ENCODE assay signal across 3 worm cellular contexts in the genomic region with DNA sequence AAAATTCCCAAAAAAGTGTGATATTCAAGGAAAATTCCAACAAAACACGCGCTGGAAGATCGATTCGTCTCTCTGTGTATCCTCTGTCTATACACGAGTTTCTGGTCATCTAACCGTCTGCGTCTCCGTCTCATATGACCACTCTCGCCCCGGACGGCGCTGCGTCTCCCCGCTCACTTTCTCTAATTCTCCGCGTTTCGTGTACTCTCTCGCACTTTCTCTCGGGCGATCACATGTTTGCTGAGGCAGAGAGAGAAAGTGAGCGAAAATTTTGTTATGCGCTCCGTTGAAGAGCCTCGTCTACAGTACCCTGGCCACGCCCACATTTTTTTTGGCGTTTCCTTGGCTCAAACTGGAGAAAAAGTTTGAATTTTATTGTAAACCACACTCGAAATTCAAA.
TF ChIP-seq lines count a peak whose summit lies in the region.

No protein-coding gene starts in this region.

TF ChIP-seq in whole organism, L1 larva, 84 proteins besides CTCF, POLR2A, EP300 and RAD21 (continued from another document and continues in another):
- TF ChIP-seq Y116A8C.19 (tag; optimal IDR thresholded peaks at IDR 0.05; lab: Kevin White, UChicago; ENCODE audit: borderline replicate concordance) (no peak), fkh-10 (GFP tag; optimal IDR thresholded peaks at IDR 0.05; lab: Kevin White, UChicago) (peak; percentile 90), nhr-76 (tag; optimal IDR thresholded peaks at IDR 0.05; lab: Kevin White, UChicago) (no peak), zip-4 (GFP tag; optimal IDR thresholded peaks at IDR 0.05; lab: Kevin White, UChicago) (peak; percentile 74), snu-23 (GFP tag; optimal IDR thresholded peaks at IDR 0.05; lab: Kevin White, UChicago) (peak; percentile 97), sox-4 (tag; optimal IDR thresholded peaks at IDR 0.05; lab: Kevin White, UChicago) (peak; percentile 78), lsy-2 (tag; optimal IDR thresholded peaks at IDR 0.05; lab: Kevin White, UChicago) (peak; percentile 95), ceh-90 (tag; optimal IDR thresholded peaks at IDR 0.05; lab: Kevin White, UChicago) (no peak), elt-3 (tag; optimal IDR thresholded peaks at IDR 0.05; lab: Kevin White, UChicago) (peak in 2 of 6 experiments; percentile 48 to 57), ztf-11 (tag; optimal IDR thresholded peaks at IDR 0.05; lab: Kevin White, UChicago) (peak in 1 of 2 experiments; percentile 83), irx-1 (tag; optimal IDR thresholded peaks at IDR 0.05; lab: Kevin White, UChicago) (peak; percentile 86), egl-27 (tag; optimal IDR thresholded peaks at IDR 0.05; lab: Kevin White, UChicago) (peak in 1 of 2 experiments; percentile 55), mep-1 (tag; optimal IDR thresholded peaks at IDR 0.05; lab: Kevin White, UChicago) (peak; percentile 89), mab-9 (GFP tag; IDR thresholded peaks at IDR 0.05; lab: Robert Waterston, UW) (peak; percentile 92), lin-13 (GFP tag; optimal IDR thresholded peaks at IDR 0.05; lab: Kevin White, UChicago) (peak; percentile 92), tbx-2 (tag; optimal IDR thresholded peaks at IDR 0.05; lab: Kevin White, UChicago) (peak; percentile 95), nhr-20 (tag; optimal IDR thresholded peaks at IDR 0.05; lab: Kevin White, UChicago) (peak; percentile 95), dpl-1 (GFP tag; optimal IDR thresholded peaks at IDR 0.05; lab: Kevin White, UChicago) (peak; percentile 81 to 83 (median 82)), isw-1 (GFP tag; IDR thresholded peaks at IDR 0.05; lab: Robert Waterston, UW) (peak; percentile 90), nhr-19 (GFP tag; conservative IDR thresholded peaks at IDR 0.05; lab: Robert Waterston, UW) (peak; percentile 95), lin-15B (tag; optimal IDR thresholded peaks at IDR 0.05; lab: Kevin White, UChicago) (peak; percentile 67), ceh-88 (GFP tag; IDR thresholded peaks at IDR 0.05; lab: Robert Waterston, UW) (peak; percentile 84), nhr-84 (tag; optimal IDR thresholded peaks at IDR 0.05; lab: Kevin White, UChicago) (no peak), ztf-4 (tag; optimal IDR thresholded peaks at IDR 0.05; lab: Kevin White, UChicago) (peak; percentile 82), C34B4.2 (tag; optimal IDR thresholded peaks at IDR 0.05; lab: Kevin White, UChicago) (no peak), grh-1 (GFP tag; IDR thresholded peaks at IDR 0.05; lab: Robert Waterston, UW) (peak; percentile 92), pax-3 (tag; optimal IDR thresholded peaks at IDR 0.05; lab: Kevin White, UChicago) (peak; percentile 74), nhr-77 (tag; optimal IDR thresholded peaks at IDR 0.05; lab: Kevin White, UChicago) (peak; percentile 78), lin-39 (tag; optimal IDR thresholded peaks at IDR 0.05; lab: Kevin White, UChicago) (peak; percentile 80), ceh-82 (tag; optimal IDR thresholded peaks at IDR 0.05; lab: Kevin White, UChicago) (peak; percentile 49 to 92 (median 82)), C04F5.9 (tag; optimal IDR thresholded peaks at IDR 0.05; lab: Kevin White, UChicago) (peak; percentile 66), swsn-7 (tag; optimal IDR thresholded peaks at IDR 0.05; lab: Kevin White, UChicago) (peak; percentile 96), lin-14 (GFP tag; optimal IDR thresholded peaks at IDR 0.05; lab: Kevin White, UChicago) (peak; percentile 98), unc-62 (GFP tag; optimal IDR thresholded peaks at IDR 0.05; lab: Kevin White, UChicago) (no peak), nhr-28 (tag; optimal IDR thresholded peaks at IDR 0.05; lab: Kevin White, UChicago) (no peak), unc-86 (tag; optimal IDR thresholded peaks at IDR 0.05; lab: Kevin White, UChicago) (peak; percentile 97), ces-1 (GFP tag; optimal IDR thresholded peaks at IDR 0.05; lab: Kevin White, UChicago) (no peak), dsc-1 (tag; optimal IDR thresholded peaks at IDR 0.05; lab: Kevin White, UChicago) (peak; percentile 90), lir-3 (tag; optimal IDR thresholded peaks at IDR 0.05; lab: Kevin White, UChicago; ENCODE audit: poor library complexity) (no peak), C16A3.4 (tag; optimal IDR thresholded peaks at IDR 0.05; lab: Kevin White, UChicago) (peak; percentile 65), elt-2 (tag; optimal IDR thresholded peaks at IDR 0.05; lab: Kevin White, UChicago) (peak; percentile 86)

TF ChIP-seq in whole organism, L3 larva, 47 proteins besides CTCF, POLR2A, EP300 and RAD21 (continued from another document):
- TF ChIP-seq lsy-12 (tag; optimal IDR thresholded peaks at IDR 0.05; lab: Kevin White, UChicago) (peak; percentile 89), fkh-10 (GFP tag; optimal IDR thresholded peaks at IDR 0.05; lab: Kevin White, UChicago) (peak; percentile 64), skn-1 (tag; optimal IDR thresholded peaks at IDR 0.05; lab: Kevin White, UChicago) (peak; percentile 60), ceh-28 (tag; optimal IDR thresholded peaks at IDR 0.05; lab: Kevin White, UChicago) (peak; percentile 89), mml-1 (tag; optimal IDR thresholded peaks at IDR 0.05; lab: Kevin White, UChicago) (no peak), ceh-9 (tag; optimal IDR thresholded peaks at IDR 0.05; lab: Kevin White, UChicago) (no peak), tbx-2 (tag; optimal IDR thresholded peaks at IDR 0.05; lab: Kevin White, UChicago) (peak; percentile 72), snpc-4 (tag; optimal IDR thresholded peaks at IDR 0.05; lab: Kevin White, UChicago) (peak; percentile 16), unc-39 (tag; optimal IDR thresholded peaks at IDR 0.05; lab: Kevin White, UChicago) (no peak), ama-1 (optimal IDR thresholded peaks at IDR 0.05; lab: Kevin White, UChicago) (no peak), ceh-16 (tag; optimal IDR thresholded peaks at IDR 0.05; lab: Kevin White, UChicago) (no peak), nfya-1 (tag; optimal IDR thresholded peaks at IDR 0.05; lab: Kevin White, UChicago; ENCODE audit: insufficient read depth) (peak; percentile 98), nhr-77 (tag; optimal IDR thresholded peaks at IDR 0.05; lab: Kevin White, UChicago) (no peak), ceh-82 (tag; optimal IDR thresholded peaks at IDR 0.05; lab: Kevin White, UChicago) (peak; percentile 37)

TF ChIP-seq in whole organism, young adult, 124 proteins besides CTCF, POLR2A, EP300 and RAD21 (continued from another document):
- peak; percentile 18; the same call in 1 of the 2 replicates for TF ChIP-seq madf-6 (GFP tag; IDR thresholded peaks at IDR 0.05; lab: Robert Waterston, UW)
- peak; percentile 83 for TF ChIP-seq let-526 (GFP tag; IDR thresholded peaks at IDR 0.05; lab: Robert Waterston, UW)
- peak; percentile 66 for TF ChIP-seq C06A6.2 (GFP tag; conservative IDR thresholded peaks at IDR 0.05; lab: Robert Waterston, UW)
- TF ChIP-seq K12H6.12 (tag; optimal IDR thresholded peaks at IDR 0.05; lab: Kevin White, UChicago): peak; percentile 86
- no peak for TF ChIP-seq F49E8.2 (tag; optimal IDR thresholded peaks at IDR 0.05; lab: Kevin White, UChicago; ENCODE audit: insufficient read depth)
- peak; percentile 63; the same call in 1 of the 2 replicates for TF ChIP-seq lin-26 (GFP tag; IDR thresholded peaks at IDR 0.05; lab: Robert Waterston, UW)
- TF ChIP-seq hsf-1 (GFP tag; IDR thresholded peaks at IDR 0.05; lab: Robert Waterston, UW): 0 out of 2 replicates have a peak, but pooled peaks have one; percentile 29
- peak in 1 of 3 experiments; percentile 65 for TF ChIP-seq lin-35 (GFP tag; optimal IDR thresholded peaks at IDR 0.05; lab: Kevin White, UChicago)
- peak; percentile 82 for TF ChIP-seq nfyb-1 (GFP tag; IDR thresholded peaks at IDR 0.05; lab: Robert Waterston, UW)
- TF ChIP-seq ztf-6 (GFP tag; IDR thresholded peaks at IDR 0.05; lab: Robert Waterston, UW): no peak
- TF ChIP-seq sptf-2 (GFP tag; optimal IDR thresholded peaks at IDR 0.05; lab: Kevin White, UChicago): no peak
- no peak for TF ChIP-seq ama-1 (optimal IDR thresholded peaks at IDR 0.05; lab: Kevin White, UChicago)
- no peak for TF ChIP-seq ama-1 (GFP tag; optimal IDR thresholded peaks at IDR 0.05; lab: Kevin White, UChicago)
- TF ChIP-seq hmg-1.2 (GFP tag; IDR thresholded peaks at IDR 0.05; lab: Robert Waterston, UW): peak; percentile 99
- TF ChIP-seq lsy-27 (tag; optimal IDR thresholded peaks at IDR 0.05; lab: Kevin White, UChicago; ENCODE audit: borderline replicate concordance, insufficient read depth): no peak
- TF ChIP-seq tbp1 (GFP tag; optimal IDR thresholded peaks at IDR 0.05; lab: Kevin White, UChicago): peak; percentile 51
- TF ChIP-seq atf-7 (tag; optimal IDR thresholded peaks at IDR 0.05; lab: Kevin White, UChicago): peak; percentile 83
- TF ChIP-seq D2030.7 (GFP tag; IDR thresholded peaks at IDR 0.05; lab: Robert Waterston, UW): no peak
- TF ChIP-seq F39B2.1 (GFP tag; IDR thresholded peaks at IDR 0.05; lab: Robert Waterston, UW): no peak
- TF ChIP-seq F10E7.11 (tag; optimal IDR thresholded peaks at IDR 0.05; lab: Kevin White, UChicago): peak; percentile 1
- peak; percentile 83 for TF ChIP-seq ceh-27 (GFP tag; optimal IDR thresholded peaks at IDR 0.05; lab: Kevin White, UChicago)
- peak; percentile 93 for TF ChIP-seq ekl-4 (GFP tag; IDR thresholded peaks at IDR 0.05; lab: Robert Waterston, UW)
- TF ChIP-seq ets-4 (GFP tag; optimal IDR thresholded peaks at IDR 0.05; lab: Kevin White, UChicago): peak; percentile 60
- peak; percentile 92 for TF ChIP-seq B0336.3 (GFP tag; IDR thresholded peaks at IDR 0.05; lab: Robert Waterston, UW)
- TF ChIP-seq gei-17 (GFP tag; optimal IDR thresholded peaks at IDR 0.05; lab: Kevin White, UChicago): peak; percentile 71
- peak; percentile 10 for TF ChIP-seq dpl-1 (GFP tag; optimal IDR thresholded peaks at IDR 0.05; lab: Kevin White, UChicago)
- peak; percentile 37 for TF ChIP-seq B0035.1 (tag; optimal IDR thresholded peaks at IDR 0.05; lab: Kevin White, UChicago)
- no peak for TF ChIP-seq F37B4.10 (GFP tag; IDR thresholded peaks at IDR 0.05; lab: Robert Waterston, UW)
- TF ChIP-seq ztf-18 (tag; optimal IDR thresholded peaks at IDR 0.05; lab: Kevin White, UChicago): peak; percentile 27
- TF ChIP-seq lin-54 (GFP tag; optimal IDR thresholded peaks at IDR 0.05; lab: Kevin White, UChicago): peak; percentile 80
- peak; percentile 95 for TF ChIP-seq attf-5 (GFP tag; optimal IDR thresholded peaks at IDR 0.05; lab: Kevin White, UChicago)
- peak; percentile 61 for TF ChIP-seq somi-1 (GFP tag; optimal IDR thresholded peaks at IDR 0.05; lab: Kevin White, UChicago)
- TF ChIP-seq attf-6 (GFP tag; IDR thresholded peaks at IDR 0.05; lab: Robert Waterston, UW): no peak
- TF ChIP-seq aptf-3 (GFP tag; IDR thresholded peaks at IDR 0.05; lab: Robert Waterston, UW): no peak
- TF ChIP-seq snpc-3.4 (tag; optimal IDR thresholded peaks at IDR 0.05; lab: Kevin White, UChicago): no peak
- 0 out of 2 replicates have a peak, but pooled peaks have one; percentile 23 for TF ChIP-seq egrh-3 (GFP tag; IDR thresholded peaks at IDR 0.05; lab: Robert Waterston, UW)
- no peak for TF ChIP-seq rpc-1 (optimal IDR thresholded peaks at IDR 0.05; lab: Kevin White, UChicago)
- no peak for TF ChIP-seq rpc-1 (tag; optimal IDR thresholded peaks at IDR 0.05; lab: Kevin White, UChicago)
- TF ChIP-seq ceh-100 (GFP tag; IDR thresholded peaks at IDR 0.05; lab: Robert Waterston, UW): peak; percentile 31; the same call in 1 of the 2 replicates
- peak; percentile 61; the same call in 1 of the 2 replicates for TF ChIP-seq attf-3 (GFP tag; conservative IDR thresholded peaks at IDR 0.05; lab: Robert Waterston, UW)
